Fruit fly (Drosophila melanogaster) whole organism, pupa: ENCODE data around the gene Argk1.

ENCODE experiments used
- CG12605 ChIP-seq: fragments of 200-800 bp; sonication (Bioruptor generic); IDR thresholded peaks from 2 replicates; pipeline ENCODE4 v1.3.6; 2022; ENCODE audit warnings: missing biosample characterization, missing genetic modification characterization
- CG14655 ChIP-seq: fragments of 200-800 bp; sonication (Bioruptor generic); optimal IDR thresholded peaks from 3 replicates; lab custom pipeline; 2017; ENCODE audit warnings: mild to moderate bottlenecking, missing biosample characterization, missing genetic modification reagents, missing genetic modification characterization
- CG15710 ChIP-seq: fragments of 200-800 bp; sonication (Bioruptor generic); optimal IDR thresholded peaks from 2 replicates; lab custom pipeline; 2018; ENCODE audit warnings: missing biosample characterization, mild to moderate bottlenecking, missing genetic modification characterization, moderate library complexity
- CG17806 ChIP-seq: fragments of 200-800 bp; sonication (Bioruptor generic); optimal IDR thresholded peaks from 2 replicates; lab custom pipeline; 2018; ENCODE audit warnings: missing biosample characterization, mild to moderate bottlenecking, missing genetic modification characterization, moderate library complexity
- CG32121 ChIP-seq: fragments of 200-800 bp; sonication (Bioruptor generic); IDR thresholded peaks from 2 replicates; pipeline ENCODE4 v1.3.6; 2022; ENCODE audit warnings: missing biosample characterization, missing genetic modification characterization
- CG9948 ChIP-seq: fragments of 200-800 bp; sonication (Bioruptor generic); optimal IDR thresholded peaks from 2 replicates; lab custom pipeline; 2018; ENCODE audit warnings: missing biosample characterization, mild to moderate bottlenecking, missing genetic modification characterization, moderate library complexity
- Pif1B ChIP-seq: fragments of 200-800 bp; sonication (Bioruptor generic); optimal IDR thresholded peaks from 3 replicates; lab custom pipeline; 2016; ENCODE audit warnings: missing biosample characterization, missing genetic modification characterization
- gl ChIP-seq: fragments of 200-800 bp; sonication (Bioruptor generic); optimal IDR thresholded peaks from 2 replicates; lab custom pipeline; 2018; ENCODE audit warnings: missing biosample characterization, mild to moderate bottlenecking, missing genetic modification characterization

DNA sequence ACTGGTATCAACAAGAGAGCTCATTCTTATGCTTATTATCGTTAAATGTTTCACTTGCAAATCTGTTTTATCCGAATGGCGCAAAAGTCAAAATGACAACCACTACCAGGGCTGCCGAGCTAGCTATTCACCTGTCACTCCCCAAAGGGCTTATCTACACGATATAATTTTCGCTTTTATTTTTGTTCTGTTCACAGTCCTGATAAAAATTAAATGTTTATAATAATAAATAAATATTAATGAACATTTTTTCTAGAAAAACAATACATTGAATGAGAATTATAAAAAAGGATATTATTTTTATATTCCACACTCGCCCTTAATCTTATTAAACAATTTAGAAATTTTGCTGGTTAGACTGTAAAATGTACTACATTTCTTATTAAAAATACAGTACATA lies 56.1 kb downstream of the Argk1 start, which contains the start of gene CG5194:
- TF ChIP-seq Pif1B (GFP tag; lab: Kevin White, UChicago) (no peak), CG12605 (GFP tag; lab: Robert Waterston, UW) (no peak), CG17806 (tag; lab: Kevin White, UChicago) (no peak), CG15710 (no peak), CG9948 (tag; lab: Kevin White, UChicago) (no peak), gl (tag; lab: Kevin White, UChicago) (no peak), CG32121 (GFP tag; lab: Robert Waterston, UW) (no peak), CG14655 (no peak)
